Fruit fly (Drosophila melanogaster) S2 (cell line): ENCODE data around the gene CG31926.

Experiments
- CG8478 ChIP-seq: fragments of >200 bp; optimal IDR thresholded peaks from 2 replicates; lab custom pipeline; 2018
- CTCF ChIP-seq, 2 experiments: fragments of >200 bp; optimal IDR thresholded peaks; 2 replicates each; lab custom pipeline; 2018

DNA sequence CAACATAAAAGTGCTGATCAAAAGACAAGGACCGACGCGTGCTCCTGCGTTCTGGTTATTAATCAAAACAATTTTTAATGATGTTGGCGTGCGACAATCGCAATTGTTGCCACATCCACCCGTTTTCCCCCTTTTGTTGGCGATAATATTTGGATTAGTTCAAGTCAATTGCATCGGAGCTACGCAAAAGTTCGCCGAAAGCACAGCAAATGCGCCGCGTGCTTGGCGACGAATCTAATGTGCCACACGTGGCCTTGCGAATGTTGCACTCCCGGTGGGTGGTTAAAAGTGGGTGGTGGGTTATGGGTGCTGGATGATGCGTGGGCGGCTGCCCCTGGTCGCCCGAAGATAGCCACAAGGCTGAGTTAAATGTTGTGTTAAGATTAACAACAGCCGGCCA, 47.6 kb upstream of the CG31926 start:
- TF ChIP-seq CG8478 (lab: Kevin White, UChicago) (no peak), CTCF (optimal IDR thresholded peaks at IDR 0.05; lab: Kevin White, UChicago) (no peak)
